Worm (Caenorhabditis elegans) whole organism, L2 larva: Measurements from ENCODE around the gene F44A2.5.
A peak's percentile ranks its signal among the peaks of the same experiment; 100 is the strongest.

ENCODE experiments used
- C34F6.9 ChIP-seq: fragments of 150-350 bp; optimal IDR thresholded peaks from 2 replicates; lab custom pipeline; 2014; ENCODE audit warnings: missing biosample characterization, missing genetic modification characterization
- R02D3.7 ChIP-seq: fragments of 150-350 bp; optimal IDR thresholded peaks from 2 replicates; lab custom pipeline; 2014; ENCODE audit warnings: missing biosample characterization, missing genetic modification characterization
- Y55F3AM.14 ChIP-seq: fragments of 200-800 bp; sonication (Bioruptor generic); optimal IDR thresholded peaks from 2 replicates; lab custom pipeline; 2018; ENCODE audit warnings: mild to moderate bottlenecking, missing genetic modification characterization, missing compliant biosample characterization
- alr-1 ChIP-seq: fragments of 150-350 bp; optimal IDR thresholded peaks from 2 replicates; lab custom pipeline; 2014; ENCODE audit warnings: missing biosample characterization, missing genetic modification characterization
- ama-1 ChIP-seq: fragments of 150-350 bp; optimal IDR thresholded peaks from 2 replicates; lab custom pipeline; 2018; ENCODE audit warnings: inconsistent platforms
- blmp-1 ChIP-seq: sonication (generic microtip); optimal IDR thresholded peaks from 2 replicates; lab custom pipeline; 2017; ENCODE audit warnings: missing genetic modification characterization, mild to moderate bottlenecking, missing compliant biosample characterization, antibody characterized with exemption, moderate library complexity; ENCODE audit not compliant: insufficient read depth
- ceh-16 ChIP-seq: fragments of 150-350 bp; optimal IDR thresholded peaks from 2 replicates; lab custom pipeline; 2014; ENCODE audit warnings: missing biosample characterization, missing genetic modification characterization
- ceh-82 ChIP-seq: fragments of 150-350 bp; optimal IDR thresholded peaks from 2 replicates; lab custom pipeline; 2014; ENCODE audit warnings: missing biosample characterization, missing genetic modification characterization
- crh-2 ChIP-seq: sonication (generic microtip); optimal IDR thresholded peaks from 2 replicates; lab custom pipeline; 2017; ENCODE audit warnings: missing biosample characterization, missing genetic modification characterization
- egl-27 ChIP-seq: sonication (generic microtip); optimal IDR thresholded peaks from 3 replicates; lab custom pipeline; 2017; ENCODE audit warnings: missing biosample characterization, missing genetic modification reagents, missing genetic modification characterization
- elt-1 ChIP-seq: fragments of 150-350 bp; optimal IDR thresholded peaks from 2 replicates; lab custom pipeline; 2014; ENCODE audit warnings: missing biosample characterization, missing genetic modification characterization
- elt-3 ChIP-seq: sonication (generic microtip); optimal IDR thresholded peaks from 2 replicates; lab custom pipeline; 2017; ENCODE audit warnings: missing biosample characterization, missing genetic modification characterization
- fos-1 ChIP-seq: fragments of 150-350 bp; optimal IDR thresholded peaks from 2 replicates; lab custom pipeline; 2014; ENCODE audit warnings: missing biosample characterization, missing genetic modification characterization
- gmeb-1 ChIP-seq: fragments of 150-350 bp; optimal IDR thresholded peaks from 2 replicates; lab custom pipeline; 2014; ENCODE audit warnings: missing biosample characterization, missing genetic modification characterization
- lin-13 ChIP-seq: fragments of 150-350 bp; optimal IDR thresholded peaks from 2 replicates; lab custom pipeline; 2014; ENCODE audit warnings: missing biosample characterization, missing genetic modification reagents, missing genetic modification characterization
- lin-39 ChIP-seq: fragments of 150-350 bp; optimal IDR thresholded peaks from 2 replicates; lab custom pipeline; 2014; ENCODE audit warnings: missing biosample characterization, missing genetic modification reagents, missing genetic modification characterization
- lsy-2 ChIP-seq, 2 experiments: fragments of 150-350 bp in 1 of 2; sonication (generic microtip) in 1 of 2; optimal IDR thresholded peaks; 2 replicates each; lab custom pipeline; 2014 to 2017; ENCODE audit warnings: missing biosample characterization in 2 of 2, missing genetic modification characterization in 2 of 2
- mbf-1 ChIP-seq: sonication (generic microtip); optimal IDR thresholded peaks from 2 replicates; lab custom pipeline; 2017; ENCODE audit warnings: missing biosample characterization, missing genetic modification characterization
- mdl-1 ChIP-seq, 2 experiments: fragments of 150-350 bp in 1 of 2; sonication (generic microtip) in 1 of 2; optimal IDR thresholded peaks; 2 replicates each; lab custom pipeline; 2017; ENCODE audit warnings: missing biosample characterization in 2 of 2, missing genetic modification characterization in 2 of 2
- nhr-10 ChIP-seq: sonication (generic microtip); optimal IDR thresholded peaks from 2 replicates; lab custom pipeline; 2017; ENCODE audit warnings: missing biosample characterization, missing genetic modification characterization
- nhr-11 ChIP-seq: fragments of 150-350 bp; optimal IDR thresholded peaks from 2 replicates; lab custom pipeline; 2014; ENCODE audit warnings: missing biosample characterization, missing genetic modification characterization
- nhr-12 ChIP-seq: fragments of 150-350 bp; optimal IDR thresholded peaks from 2 replicates; lab custom pipeline; 2014; ENCODE audit warnings: missing biosample characterization, missing genetic modification characterization
- nhr-129 ChIP-seq: fragments of 150-350 bp; optimal IDR thresholded peaks from 2 replicates; lab custom pipeline; 2014; ENCODE audit warnings: missing biosample characterization, missing genetic modification characterization
- nhr-21 ChIP-seq: fragments of 150-350 bp; optimal IDR thresholded peaks from 2 replicates; lab custom pipeline; 2014; ENCODE audit warnings: missing biosample characterization, missing genetic modification characterization
- nhr-23 ChIP-seq: fragments of 150-350 bp; optimal IDR thresholded peaks from 2 replicates; lab custom pipeline; 2014; ENCODE audit warnings: missing biosample characterization, missing genetic modification reagents, missing genetic modification characterization
- nhr-237 ChIP-seq: fragments of 150-350 bp; optimal IDR thresholded peaks from 2 replicates; lab custom pipeline; 2014; ENCODE audit warnings: missing biosample characterization, missing genetic modification characterization
- nhr-6 ChIP-seq: fragments of 150-350 bp; optimal IDR thresholded peaks from 2 replicates; lab custom pipeline; 2014; ENCODE audit warnings: missing biosample characterization, missing genetic modification characterization
- nhr-77 ChIP-seq: fragments of 150-350 bp; optimal IDR thresholded peaks from 2 replicates; lab custom pipeline; 2014; ENCODE audit warnings: missing biosample characterization, missing genetic modification characterization
- peb-1 ChIP-seq: fragments of 150-350 bp; optimal IDR thresholded peaks from 2 replicates; lab custom pipeline; 2014; ENCODE audit warnings: missing biosample characterization, missing genetic modification characterization
- sma-3 ChIP-seq: sonication (generic microtip); optimal IDR thresholded peaks from 2 replicates; lab custom pipeline; 2016; ENCODE audit warnings: missing genetic modification reagents, missing genetic modification characterization, missing compliant biosample characterization
- sma-9 ChIP-seq, 2 experiments: fragments of 150-350 bp in 1 of 2; sonication (generic microtip) in 1 of 2; optimal IDR thresholded peaks; 2 replicates each; lab custom pipeline; 2014 to 2016; ENCODE audit warnings: missing genetic modification characterization in 2 of 2, mild to moderate bottlenecking in 1 of 2, missing biosample characterization in 1 of 2, missing compliant biosample characterization in 1 of 2, missing genetic modification reagents in 1 of 2, moderate library complexity in 1 of 2
- snpc-4 ChIP-seq: fragments of 150-350 bp; optimal IDR thresholded peaks from 2 replicates; lab custom pipeline; 2014; ENCODE audit warnings: missing biosample characterization, missing genetic modification characterization
- unc-39 ChIP-seq: fragments of 150-350 bp; optimal IDR thresholded peaks from 2 replicates; lab custom pipeline; 2014; ENCODE audit warnings: missing biosample characterization, missing genetic modification characterization
- unc-55 ChIP-seq: fragments of 150-350 bp; sonication (generic microtip); optimal IDR thresholded peaks from 3 replicates; lab custom pipeline; 2014; ENCODE audit warnings: missing biosample characterization, missing genetic modification reagents, missing genetic modification characterization
- zag-1 ChIP-seq: fragments of 150-350 bp; optimal IDR thresholded peaks from 2 replicates; lab custom pipeline; 2014; ENCODE audit warnings: missing biosample characterization, missing genetic modification characterization
- ztf-1 ChIP-seq: fragments of 200-800 bp; sonication (Bioruptor generic); conservative IDR thresholded peaks from 2 replicates; pipeline ENCODE4 v1.3.6; 2022; ENCODE audit warnings: missing genetic modification characterization, missing compliant biosample characterization
- ztf-11 ChIP-seq: sonication (generic microtip); optimal IDR thresholded peaks from 2 replicates; lab custom pipeline; 2017; ENCODE audit warnings: missing biosample characterization, missing genetic modification characterization
- ztf-4 ChIP-seq: fragments of 150-350 bp; optimal IDR thresholded peaks from 2 replicates; lab custom pipeline; 2014; ENCODE audit warnings: missing biosample characterization, missing genetic modification characterization

Gene F44A2.5

ce11 chrV:9343629-9344624, 46.5 kb downstream of the F44A2.5 start, which contains the start of gene tos-1 (continued):
- TF ChIP-seq nhr-10 (tag; lab: Kevin White, UChicago) (peak; percentile 86), ceh-16 (tag; lab: Kevin White, UChicago) (peak; percentile 61), mbf-1 (tag; lab: Kevin White, UChicago) (no peak), peb-1 (tag; lab: Kevin White, UChicago) (no peak), Y55F3AM.14 (GFP tag; lab: Kevin White, UChicago) (peak; percentile 98), sma-9 (GFP tag; optimal IDR thresholded peaks at IDR 0.05; lab: Kevin White, UChicago) (peak; percentile 90), sma-9 (tag; optimal IDR thresholded peaks at IDR 0.05; lab: Kevin White, UChicago) (no peak), elt-3 (tag; lab: Kevin White, UChicago) (no peak), nhr-21 (tag; lab: Kevin White, UChicago) (peak; percentile 98), crh-2 (peak; percentile 98), nhr-237 (peak; percentile 71), nhr-11 (tag; lab: Kevin White, UChicago) (peak; percentile 79), nhr-77 (peak; percentile 88), ama-1 (peak; percentile 99), snpc-4 (tag; lab: Kevin White, UChicago) (peak; percentile 50), ceh-82 (tag; lab: Kevin White, UChicago) (peak; percentile 82), nhr-12 (tag; lab: Kevin White, UChicago) (no peak), ztf-4 (peak; percentile 91), lsy-2 (tag; optimal IDR thresholded peaks at IDR 0.05; lab: Kevin White, UChicago) (peak; percentile 91 to 95), zag-1 (tag; lab: Kevin White, UChicago) (peak; percentile 94), mdl-1 (tag; optimal IDR thresholded peaks at IDR 0.05; lab: Kevin White, UChicago) (peak; percentile 98 to 99), nhr-6 (tag; lab: Kevin White, UChicago) (peak; percentile 96)

ce11 chrV:9346804-9347203, 49.4 kb downstream of the F44A2.5 start, which contains the start of the genes K07B1.7 and try-5:
Gene K07B1.7, minus strand, starts transcription at chrV:9346962.
Gene try-5, plus strand, starts transcription at chrV:9347044.
- TF ChIP-seq lin-13 (GFP tag; lab: Kevin White, UChicago) (peak; percentile 26), gmeb-1 (tag; lab: Kevin White, UChicago) (peak; percentile 95), nhr-21 (tag; lab: Kevin White, UChicago) (peak; percentile 57), nhr-6 (tag; lab: Kevin White, UChicago) (peak; percentile 29), R02D3.7 (tag; lab: Kevin White, UChicago) (peak; percentile 88), nhr-129 (tag; lab: Kevin White, UChicago) (peak; percentile 79), lsy-2 (tag; optimal IDR thresholded peaks at IDR 0.05; lab: Kevin White, UChicago) (peak in 1 of 2 experiments; percentile 80), sma-9 (GFP tag; optimal IDR thresholded peaks at IDR 0.05; lab: Kevin White, UChicago) (peak; percentile 18), sma-9 (tag; optimal IDR thresholded peaks at IDR 0.05; lab: Kevin White, UChicago) (no peak), nhr-237 (no peak), ama-1 (peak; percentile 64), nhr-23 (tag; lab: Kevin White, UChicago) (no peak), crh-2 (peak; percentile 53), sma-3 (GFP tag; lab: Kevin White, UChicago) (peak; percentile 36), unc-55 (GFP tag; lab: Kevin White, UChicago) (peak; percentile 94), nhr-77 (no peak), blmp-1 (no peak), ztf-1 (GFP tag; lab: Robert Waterston, UW) (no peak), egl-27 (tag; lab: Kevin White, UChicago) (peak; percentile 29), C34F6.9 (peak; percentile 83), fos-1 (tag; lab: Kevin White, UChicago) (peak; percentile 7)

- TF ChIP-seq unc-39 (tag; lab: Kevin White, UChicago): no peak
- no peak for TF ChIP-seq alr-1 (tag; lab: Kevin White, UChicago)
- TF ChIP-seq gmeb-1 (tag; lab: Kevin White, UChicago): no peak
- TF ChIP-seq nhr-237: no peak
- TF ChIP-seq nhr-10 (tag; lab: Kevin White, UChicago): no peak
- no peak for TF ChIP-seq lin-13 (GFP tag; lab: Kevin White, UChicago)
- no peak for TF ChIP-seq snpc-4 (tag; lab: Kevin White, UChicago)
- no peak for TF ChIP-seq mbf-1 (tag; lab: Kevin White, UChicago)
- no peak for TF ChIP-seq ztf-1 (GFP tag; lab: Robert Waterston, UW)
- TF ChIP-seq lin-39: no peak
- no peak for TF ChIP-seq ztf-11 (tag; lab: Kevin White, UChicago)
- no peak for TF ChIP-seq elt-1 (tag; lab: Kevin White, UChicago)
- no peak for TF ChIP-seq C34F6.9
- TF ChIP-seq, all 48 proteins: peak for 0
These were observed 52.3 kb downstream of the F44A2.5 start, which contains the start of gene srx-47 for ce11 chrV:9349687-9350086. Gene srx-47, plus strand, starts transcription at chrV:9349987.
